Worm (Caenorhabditis elegans) whole organism, L4 larva: Measurements from ENCODE around the gene srw-89.

Experiments
- F37D6.2 ChIP-seq: sonication (generic microtip); optimal IDR thresholded peaks from 2 replicates; lab custom pipeline; 2016; ENCODE audit warnings: mild to moderate bottlenecking, missing genetic modification characterization, missing compliant biosample characterization
- aly-2 ChIP-seq: sonication (generic microtip); optimal IDR thresholded peaks from 2 replicates; lab custom pipeline; 2018; ENCODE audit warnings: missing biosample characterization, missing genetic modification characterization
- ama-1 ChIP-seq: fragments of 150-350 bp; optimal IDR thresholded peaks from 2 replicates; lab custom pipeline; 2014; ENCODE audit warnings: inconsistent platforms, mixed read lengths
- ceh-44 ChIP-seq: fragments of 200-800 bp; sonication (Bioruptor generic); IDR thresholded peaks from 2 replicates; pipeline ENCODE4 v1.3.6; 2022; ENCODE audit warnings: missing genetic modification reagents, missing genetic modification characterization, missing compliant biosample characterization
- ces-1 ChIP-seq: fragments of 150-350 bp; sonication (generic microtip); optimal IDR thresholded peaks from 4 replicates; lab custom pipeline; 2014; ENCODE audit warnings: missing biosample characterization, missing genetic modification reagents, missing genetic modification characterization
- egl-27 ChIP-seq: sonication (generic microtip); optimal IDR thresholded peaks from 3 replicates; lab custom pipeline; 2017; ENCODE audit warnings: missing biosample characterization, missing genetic modification reagents, missing genetic modification characterization
- fos-1 ChIP-seq: fragments of 150-350 bp; optimal IDR thresholded peaks from 2 replicates; lab custom pipeline; 2014; ENCODE audit warnings: missing biosample characterization, missing genetic modification characterization
- lin-15B ChIP-seq: fragments of 150-350 bp; sonication (generic microtip); optimal IDR thresholded peaks from 3 replicates; lab custom pipeline; 2014; ENCODE audit warnings: missing biosample characterization, missing genetic modification characterization
- lin-38 ChIP-seq: fragments of 200-800 bp; sonication (Bioruptor generic); IDR thresholded peaks from 2 replicates; pipeline ENCODE4 v1.3.6; 2022; ENCODE audit warnings: missing genetic modification reagents, missing genetic modification characterization, missing compliant biosample characterization
- nhr-10 ChIP-seq: fragments of 150-350 bp; optimal IDR thresholded peaks from 2 replicates; lab custom pipeline; 2014; ENCODE audit warnings: missing biosample characterization, missing genetic modification characterization
- nhr-41 ChIP-seq: fragments of 200-800 bp; sonication (Bioruptor generic); IDR thresholded peaks from 2 replicates; pipeline ENCODE4 v1.3.6; 2022; ENCODE audit warnings: missing genetic modification reagents, missing genetic modification characterization, missing compliant biosample characterization
- rbr-2 ChIP-seq: sonication (generic microtip); optimal IDR thresholded peaks from 2 replicates; lab custom pipeline; 2016; ENCODE audit warnings: missing genotype, missing genetic modification characterization, missing compliant biosample characterization
- zag-1 ChIP-seq: fragments of 150-350 bp; optimal IDR thresholded peaks from 2 replicates; lab custom pipeline; 2014; ENCODE audit warnings: missing biosample characterization, missing genetic modification characterization
- ztf-11 ChIP-seq: fragments of 150-350 bp; optimal IDR thresholded peaks from 2 replicates; lab custom pipeline; 2014; ENCODE audit warnings: missing biosample characterization, missing genetic modification characterization

- TF ChIP-seq nhr-10, result no peak
- no peak for TF ChIP-seq zag-1 (tag; lab: Kevin White, UChicago)
- TF ChIP-seq aly-2 (tag; lab: Kevin White, UChicago), result no peak
- TF ChIP-seq nhr-41 (GFP tag; lab: Robert Waterston, UW), result no peak
- no peak for TF ChIP-seq fos-1 (tag; lab: Kevin White, UChicago)
- no peak for TF ChIP-seq lin-38 (GFP tag; lab: Robert Waterston, UW)
- no peak for TF ChIP-seq lin-15B (tag; lab: Kevin White, UChicago)
- TF ChIP-seq egl-27 (tag; lab: Kevin White, UChicago), result no peak
- no peak for TF ChIP-seq ces-1 (GFP tag; lab: Kevin White, UChicago)
- no peak for TF ChIP-seq ztf-11
- no peak for TF ChIP-seq F37D6.2
- no peak for TF ChIP-seq ama-1 (lab: Kevin White, UChicago)
- no peak for TF ChIP-seq rbr-2
- no peak for TF ChIP-seq ceh-44
Observed at ce11 chrV:3967762-3968161, 49.1 kb upstream of the srw-89 start, which contains the start of gene cyp-34A8.
